Worm (Caenorhabditis elegans) whole organism, L2 larva: ENCODE measurements around the gene srh-181.
A peak's percentile ranks its signal among the peaks of the same experiment; 100 is the strongest.

Experiments used
- C34F6.9 ChIP-seq: fragments of 150-350 bp; optimal IDR thresholded peaks from 2 replicates; lab custom pipeline; 2014; ENCODE audit warnings: missing biosample characterization, missing genetic modification characterization
- F13H6.1 ChIP-seq: sonication (generic microtip); optimal IDR thresholded peaks from 2 replicates; lab custom pipeline; 2016; ENCODE audit warnings: missing genetic modification characterization, missing compliant biosample characterization
- ZK546.5 ChIP-seq: sonication (generic microtip); optimal IDR thresholded peaks from 2 replicates; lab custom pipeline; 2017; ENCODE audit warnings: missing biosample characterization, missing genetic modification characterization
- alr-1 ChIP-seq: fragments of 150-350 bp; optimal IDR thresholded peaks from 2 replicates; lab custom pipeline; 2014; ENCODE audit warnings: missing biosample characterization, missing genetic modification characterization
- aly-2 ChIP-seq: fragments of 150-350 bp; optimal IDR thresholded peaks from 2 replicates; lab custom pipeline; 2014; ENCODE audit warnings: missing biosample characterization, missing genetic modification characterization
- ama-1 ChIP-seq: fragments of 150-350 bp; optimal IDR thresholded peaks from 2 replicates; lab custom pipeline; 2018; ENCODE audit warnings: inconsistent platforms
- blmp-1 ChIP-seq: sonication (generic microtip); optimal IDR thresholded peaks from 2 replicates; lab custom pipeline; 2017; ENCODE audit warnings: missing genetic modification characterization, mild to moderate bottlenecking, missing compliant biosample characterization, antibody characterized with exemption, moderate library complexity; ENCODE audit not compliant: insufficient read depth
- ceh-16 ChIP-seq: fragments of 150-350 bp; optimal IDR thresholded peaks from 2 replicates; lab custom pipeline; 2014; ENCODE audit warnings: missing biosample characterization, missing genetic modification characterization
- ceh-82 ChIP-seq: fragments of 150-350 bp; optimal IDR thresholded peaks from 2 replicates; lab custom pipeline; 2014; ENCODE audit warnings: missing biosample characterization, missing genetic modification characterization
- crh-2 ChIP-seq: sonication (generic microtip); optimal IDR thresholded peaks from 2 replicates; lab custom pipeline; 2017; ENCODE audit warnings: missing biosample characterization, missing genetic modification characterization
- dmd-4 ChIP-seq: sonication (generic microtip); optimal IDR thresholded peaks from 2 replicates; lab custom pipeline; 2017; ENCODE audit warnings: missing biosample characterization, missing genetic modification characterization
- egl-27 ChIP-seq: sonication (generic microtip); optimal IDR thresholded peaks from 3 replicates; lab custom pipeline; 2017; ENCODE audit warnings: missing biosample characterization, missing genetic modification reagents, missing genetic modification characterization
- elt-1 ChIP-seq: fragments of 150-350 bp; optimal IDR thresholded peaks from 2 replicates; lab custom pipeline; 2014; ENCODE audit warnings: missing biosample characterization, missing genetic modification characterization
- elt-3 ChIP-seq: sonication (generic microtip); optimal IDR thresholded peaks from 2 replicates; lab custom pipeline; 2017; ENCODE audit warnings: missing biosample characterization, missing genetic modification characterization
- fos-1 ChIP-seq: fragments of 150-350 bp; optimal IDR thresholded peaks from 2 replicates; lab custom pipeline; 2014; ENCODE audit warnings: missing biosample characterization, missing genetic modification characterization
- gmeb-1 ChIP-seq: fragments of 150-350 bp; optimal IDR thresholded peaks from 2 replicates; lab custom pipeline; 2014; ENCODE audit warnings: missing biosample characterization, missing genetic modification characterization
- lin-11 ChIP-seq: fragments of 150-350 bp; sonication (generic microtip); optimal IDR thresholded peaks from 2 replicates; lab custom pipeline; 2014; ENCODE audit warnings: missing biosample characterization, missing genetic modification characterization, inconsistent platforms, mixed read lengths
- lin-39 ChIP-seq: fragments of 150-350 bp; optimal IDR thresholded peaks from 2 replicates; lab custom pipeline; 2014; ENCODE audit warnings: missing biosample characterization, missing genetic modification reagents, missing genetic modification characterization
- mbf-1 ChIP-seq: sonication (generic microtip); optimal IDR thresholded peaks from 2 replicates; lab custom pipeline; 2017; ENCODE audit warnings: missing biosample characterization, missing genetic modification characterization
- nhr-11 ChIP-seq: fragments of 150-350 bp; optimal IDR thresholded peaks from 2 replicates; lab custom pipeline; 2014; ENCODE audit warnings: missing biosample characterization, missing genetic modification characterization
- nhr-129 ChIP-seq: fragments of 150-350 bp; optimal IDR thresholded peaks from 2 replicates; lab custom pipeline; 2014; ENCODE audit warnings: missing biosample characterization, missing genetic modification characterization
- nhr-21 ChIP-seq: fragments of 150-350 bp; optimal IDR thresholded peaks from 2 replicates; lab custom pipeline; 2014; ENCODE audit warnings: missing biosample characterization, missing genetic modification characterization
- nhr-25 ChIP-seq: fragments of 150-350 bp; sonication (generic microtip); optimal IDR thresholded peaks from 3 replicates; lab custom pipeline; 2014; ENCODE audit warnings: missing biosample characterization, missing genetic modification characterization
- nhr-6 ChIP-seq: fragments of 150-350 bp; optimal IDR thresholded peaks from 2 replicates; lab custom pipeline; 2014; ENCODE audit warnings: missing biosample characterization, missing genetic modification characterization
- peb-1 ChIP-seq: fragments of 150-350 bp; optimal IDR thresholded peaks from 2 replicates; lab custom pipeline; 2014; ENCODE audit warnings: missing biosample characterization, missing genetic modification characterization
- sem-4 ChIP-seq: fragments of 150-350 bp; optimal IDR thresholded peaks from 2 replicates; lab custom pipeline; 2014; ENCODE audit warnings: missing biosample characterization, missing genetic modification reagents, missing genetic modification characterization
- sma-9 ChIP-seq, 2 experiments: fragments of 150-350 bp in 1 of 2; sonication (generic microtip) in 1 of 2; optimal IDR thresholded peaks; 2 replicates each; lab custom pipeline; 2014 to 2016; ENCODE audit warnings: missing genetic modification characterization in 2 of 2, mild to moderate bottlenecking in 1 of 2, missing biosample characterization in 1 of 2, missing compliant biosample characterization in 1 of 2, missing genetic modification reagents in 1 of 2, moderate library complexity in 1 of 2
- unc-39 ChIP-seq: fragments of 150-350 bp; optimal IDR thresholded peaks from 2 replicates; lab custom pipeline; 2014; ENCODE audit warnings: missing biosample characterization, missing genetic modification characterization
- unc-55 ChIP-seq: fragments of 150-350 bp; sonication (generic microtip); optimal IDR thresholded peaks from 3 replicates; lab custom pipeline; 2014; ENCODE audit warnings: missing biosample characterization, missing genetic modification reagents, missing genetic modification characterization
- unc-62 ChIP-seq: fragments of 150-350 bp; optimal IDR thresholded peaks from 2 replicates; lab custom pipeline; 2014; ENCODE audit warnings: missing biosample characterization, missing genetic modification reagents, missing genetic modification characterization
- ztf-1 ChIP-seq: fragments of 200-800 bp; sonication (Bioruptor generic); conservative IDR thresholded peaks from 2 replicates; pipeline ENCODE4 v1.3.6; 2022; ENCODE audit warnings: missing genetic modification characterization, missing compliant biosample characterization
- ztf-4 ChIP-seq: fragments of 150-350 bp; optimal IDR thresholded peaks from 2 replicates; lab custom pipeline; 2014; ENCODE audit warnings: missing biosample characterization, missing genetic modification characterization

Gene srh-181

DNA sequence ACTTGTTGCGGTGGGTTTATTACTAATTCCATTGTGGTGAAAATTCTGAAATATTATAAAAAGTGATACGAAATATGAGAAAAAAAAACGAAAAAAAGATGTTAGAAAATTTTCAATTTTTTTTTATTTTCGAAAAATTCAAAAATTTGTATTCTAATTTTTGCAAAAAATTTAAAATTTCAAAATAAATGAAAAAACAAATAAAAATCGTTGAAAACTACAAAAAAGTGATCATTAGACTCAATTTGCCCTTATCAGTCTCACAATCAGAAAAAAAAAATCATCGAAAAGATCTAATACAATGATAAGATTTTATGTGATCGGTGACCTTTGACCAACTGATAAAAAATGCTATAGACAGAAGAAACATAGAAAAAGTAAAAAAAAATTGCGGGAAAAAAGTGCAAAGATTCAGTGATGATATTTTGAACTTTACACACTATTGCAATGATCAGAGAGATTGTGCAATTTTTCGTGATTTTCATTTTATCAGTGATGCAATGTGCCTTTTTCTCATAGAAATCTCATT, 13.1 kb upstream of the srh-181 start, which contains the start of gene ZK228.3:
Gene ZK228.3, minus strand, starts transcription at position 51 of the 529 bp plus-strand sequence.
- peak; percentile 53 for TF ChIP-seq sma-9 (GFP tag; optimal IDR thresholded peaks at IDR 0.05; lab: Kevin White, UChicago)
- TF ChIP-seq sma-9 (tag; optimal IDR thresholded peaks at IDR 0.05; lab: Kevin White, UChicago) = no peak
- no peak for TF ChIP-seq ztf-4 (tag; lab: Kevin White, UChicago)
- peak; percentile 13 for TF ChIP-seq gmeb-1
- no peak for TF ChIP-seq aly-2 (tag; lab: Kevin White, UChicago)
- TF ChIP-seq lin-39 (tag; lab: Kevin White, UChicago) = no peak
- TF ChIP-seq blmp-1 (tag; lab: Kevin White, UChicago) = peak; percentile 8
- TF ChIP-seq fos-1 = peak; percentile 86
- TF ChIP-seq nhr-11 (tag; lab: Kevin White, UChicago) = no peak
- no peak for TF ChIP-seq lin-11 (tag; lab: Kevin White, UChicago)
- TF ChIP-seq sem-4 (tag; lab: Kevin White, UChicago) = no peak
- no peak for TF ChIP-seq elt-3 (tag; lab: Kevin White, UChicago)
- TF ChIP-seq ama-1 (lab: Kevin White, UChicago) = no peak
- TF ChIP-seq ceh-82 = no peak

DNA sequence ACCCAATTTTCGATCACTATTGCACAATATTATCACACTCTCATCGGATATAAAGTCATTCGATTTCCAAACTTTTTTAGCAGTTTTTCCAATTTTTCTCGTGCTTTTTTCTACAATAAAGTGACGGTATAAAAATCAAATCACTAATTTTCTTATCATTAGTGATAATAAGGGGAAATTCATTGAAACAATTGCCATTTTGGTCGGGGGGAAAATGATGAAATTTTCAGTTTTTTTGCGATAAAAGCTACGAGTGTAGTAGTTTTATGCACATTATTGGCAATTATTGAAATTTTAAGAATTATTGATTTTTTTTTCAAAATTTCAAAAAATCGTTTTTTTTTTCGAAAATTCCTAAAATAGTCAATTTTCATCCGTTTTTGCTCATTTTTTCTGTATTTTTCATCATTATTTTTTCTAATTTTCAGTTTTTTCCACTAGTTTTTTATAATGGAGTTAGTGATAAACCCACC, 11.9 kb upstream of the srh-181 start, which contains the start of gene ZK228.4:
Gene ZK228.4, plus strand, starts transcription at position 423 of the 473 bp plus-strand sequence.
- peak; percentile 9 for TF ChIP-seq gmeb-1
- TF ChIP-seq nhr-129 (tag; lab: Kevin White, UChicago) = no peak
- peak; percentile 63 for TF ChIP-seq fos-1

- TF ChIP-seq crh-2 (tag; lab: Kevin White, UChicago) (no peak), ztf-1 (no peak), ceh-82 (no peak)
Measured at ce11 chrV:18468097-18468496, 6.2 kb upstream of the srh-181 start, which contains the start of gene ZK228.13. Gene ZK228.13 (minus strand): TSS chrV:18468197.

- TF ChIP-seq nhr-6 (tag; lab: Kevin White, UChicago) (no peak), sma-9 (GFP tag; optimal IDR thresholded peaks at IDR 0.05; lab: Kevin White, UChicago) (no peak), sma-9 (tag; optimal IDR thresholded peaks at IDR 0.05; lab: Kevin White, UChicago) (no peak), nhr-129 (tag; lab: Kevin White, UChicago) (no peak), egl-27 (no peak), peb-1 (tag; lab: Kevin White, UChicago) (no peak), mbf-1 (tag; lab: Kevin White, UChicago) (no peak), elt-1 (tag; lab: Kevin White, UChicago) (no peak), ztf-4 (tag; lab: Kevin White, UChicago) (no peak), ama-1 (lab: Kevin White, UChicago) (no peak), unc-39 (tag; lab: Kevin White, UChicago) (no peak), unc-55 (GFP tag; lab: Kevin White, UChicago) (no peak), nhr-21 (tag; lab: Kevin White, UChicago) (no peak)
Measured at ce11 chrV:18473415-18473814, 908 bp upstream of the srh-181 start, which contains the start of gene srh-182. Gene srh-182 (minus strand): TSS chrV:18473515.

- TF ChIP-seq C34F6.9 (tag; lab: Kevin White, UChicago) = no peak
- TF ChIP-seq ama-1 (lab: Kevin White, UChicago) = no peak
- no peak for TF ChIP-seq ZK546.5
- TF ChIP-seq nhr-21 (tag; lab: Kevin White, UChicago) = no peak
- no peak for TF ChIP-seq egl-27
- no peak for TF ChIP-seq F13H6.1
- TF ChIP-seq sem-4 (tag; lab: Kevin White, UChicago) = no peak
- TF ChIP-seq aly-2 (tag; lab: Kevin White, UChicago) = no peak
- TF ChIP-seq ztf-1 = no peak
- no peak for TF ChIP-seq unc-62 (GFP tag; lab: Kevin White, UChicago)
- TF ChIP-seq alr-1 (tag; lab: Kevin White, UChicago) = no peak
- no peak for TF ChIP-seq ceh-16
- TF ChIP-seq, all 48 proteins: peak for 0
Measured at ce11 chrV:18476090-18476489, 1.8 kb downstream of the srh-181 start, which contains the start of gene srh-179. Gene srh-179 (plus strand): TSS chrV:18476390.

DNA sequence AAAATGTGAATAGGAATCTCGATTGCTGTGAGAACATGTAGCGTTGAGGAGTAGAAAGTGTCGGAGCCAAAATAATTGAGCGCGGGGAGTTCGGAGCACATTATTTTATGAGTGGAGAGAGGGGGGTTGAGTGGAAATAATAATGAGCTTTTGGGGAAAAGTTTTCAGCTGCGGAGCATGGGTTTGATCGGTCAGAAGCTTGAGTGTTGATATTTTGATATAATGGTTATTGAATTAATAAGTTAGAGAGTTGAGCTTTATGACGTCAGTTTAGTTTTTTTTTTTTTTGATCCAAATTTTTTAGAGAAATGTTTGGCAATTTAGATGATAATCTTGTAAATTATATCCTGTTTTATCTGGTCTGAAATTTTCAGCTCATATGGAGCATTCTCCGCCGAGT, 5.9 kb downstream of the srh-181 start, which contains the start of gene srh-178:
Gene srh-178, minus strand, starts transcription at position 101 of the 400 bp plus-strand sequence.
- TF ChIP-seq elt-1 (tag; lab: Kevin White, UChicago) (no peak), nhr-25 (tag; lab: Kevin White, UChicago) (no peak), dmd-4 (tag; lab: Kevin White, UChicago) (no peak), nhr-6 (tag; lab: Kevin White, UChicago) (no peak), ceh-16 (no peak), fos-1 (no peak)
